Worm (Caenorhabditis elegans) whole organism, late embryonic: ENCODE measurements around the gene C01F1.6.

Experiments
- C08G9.2 ChIP-seq: sonication (generic microtip); optimal IDR thresholded peaks from 2 replicates; lab custom pipeline; 2016; ENCODE audit warnings: mild to moderate bottlenecking, missing genetic modification characterization, moderate library complexity, missing compliant biosample characterization
- F13H6.1 ChIP-seq: sonication (generic microtip); optimal IDR thresholded peaks from 2 replicates; lab custom pipeline; 2016; ENCODE audit warnings: missing genetic modification characterization, missing compliant biosample characterization
- ama-1 ChIP-seq: fragments of 150-350 bp; optimal IDR thresholded peaks from 2 replicates; lab custom pipeline; 2014
- ceh-14 ChIP-seq: sonication (generic microtip); optimal IDR thresholded peaks from 2 replicates; lab custom pipeline; 2016; ENCODE audit warnings: missing genotype, missing genetic modification characterization, missing compliant biosample characterization
- ceh-18 ChIP-seq: sonication (generic microtip); optimal IDR thresholded peaks from 2 replicates; lab custom pipeline; 2016; ENCODE audit warnings: missing genetic modification characterization, missing compliant biosample characterization
- ceh-22 ChIP-seq: sonication (generic microtip); optimal IDR thresholded peaks from 2 replicates; lab custom pipeline; 2017; ENCODE audit warnings: missing biosample characterization, missing genetic modification characterization
- ceh-24 ChIP-seq: sonication (generic microtip); optimal IDR thresholded peaks from 2 replicates; lab custom pipeline; 2016; ENCODE audit warnings: mild to moderate bottlenecking, missing genetic modification characterization, missing compliant biosample characterization
- ceh-30 ChIP-seq: fragments of 150-350 bp; optimal IDR thresholded peaks from 2 replicates; lab custom pipeline; 2014; ENCODE audit warnings: missing biosample characterization, missing genetic modification characterization
- ceh-31 ChIP-seq: sonication (generic microtip); optimal IDR thresholded peaks from 2 replicates; lab custom pipeline; 2016; ENCODE audit warnings: missing genetic modification characterization, missing compliant biosample characterization
- che-1 ChIP-seq: sonication (generic microtip); optimal IDR thresholded peaks from 2 replicates; lab custom pipeline; 2016; ENCODE audit warnings: mild to moderate bottlenecking, missing genetic modification characterization, missing compliant biosample characterization
- dve-1 ChIP-seq: sonication (generic microtip); optimal IDR thresholded peaks from 2 replicates; lab custom pipeline; 2017; ENCODE audit warnings: antibody characterized with exemption, mild to moderate bottlenecking, missing genetic modification characterization, missing compliant biosample characterization
- eyg-1 ChIP-seq: sonication (generic microtip); optimal IDR thresholded peaks from 2 replicates; lab custom pipeline; 2016; ENCODE audit warnings: missing genotype, missing genetic modification characterization, missing compliant biosample characterization
- fax-1 ChIP-seq: sonication (generic microtip); optimal IDR thresholded peaks from 2 replicates; lab custom pipeline; 2016; ENCODE audit warnings: missing genotype, missing genetic modification characterization, missing compliant biosample characterization
- fkh-10 ChIP-seq: fragments of 150-350 bp; optimal IDR thresholded peaks from 2 replicates; lab custom pipeline; 2014; ENCODE audit warnings: missing biosample characterization, missing genetic modification reagents, missing genetic modification characterization
- hlh-6 ChIP-seq: sonication (generic microtip); optimal IDR thresholded peaks from 2 replicates; lab custom pipeline; 2016; ENCODE audit warnings: missing genotype, missing genetic modification characterization, missing compliant biosample characterization
- lin-11 ChIP-seq: fragments of 200-800 bp; sonication (Bioruptor generic); optimal IDR thresholded peaks from 2 replicates; lab custom pipeline; 2018; ENCODE audit warnings: mild to moderate bottlenecking, missing genetic modification characterization, missing compliant biosample characterization
- madf-2 ChIP-seq: sonication (generic microtip); optimal IDR thresholded peaks from 2 replicates; lab custom pipeline; 2017; ENCODE audit warnings: missing genetic modification characterization, missing compliant biosample characterization
- nfya-1 ChIP-seq: sonication (generic microtip); optimal IDR thresholded peaks from 2 replicates; lab custom pipeline; 2017; ENCODE audit warnings: missing genetic modification characterization, mild to moderate bottlenecking, missing compliant biosample characterization, antibody characterized with exemption, moderate library complexity
- nhr-11 ChIP-seq: fragments of 150-350 bp; optimal IDR thresholded peaks from 2 replicates; lab custom pipeline; 2014; ENCODE audit warnings: missing biosample characterization, missing genetic modification characterization
- odd-2 ChIP-seq: sonication (generic microtip); optimal IDR thresholded peaks from 2 replicates; lab custom pipeline; 2017; ENCODE audit warnings: antibody characterized with exemption, mild to moderate bottlenecking, missing genetic modification characterization, missing compliant biosample characterization
- pag-3 ChIP-seq: sonication (generic microtip); optimal IDR thresholded peaks from 2 replicates; lab custom pipeline; 2016; ENCODE audit warnings: missing compliant biosample characterization, missing genetic modification characterization, borderline replicate concordance
- pha-2 ChIP-seq: sonication (generic microtip); optimal IDR thresholded peaks from 2 replicates; lab custom pipeline; 2017; ENCODE audit warnings: mild to moderate bottlenecking, missing genetic modification characterization, missing compliant biosample characterization
- pha-4 ChIP-seq: fragments of 150-350 bp; optimal IDR thresholded peaks from 2 replicates; lab custom pipeline; 2018; ENCODE audit warnings: missing biosample characterization, missing genetic modification reagents, missing genetic modification characterization
- pros-1 ChIP-seq: fragments of 150-350 bp; optimal IDR thresholded peaks from 2 replicates; lab custom pipeline; 2014; ENCODE audit warnings: missing biosample characterization, missing genetic modification reagents, missing genetic modification characterization
- rnt-1 ChIP-seq: sonication (generic microtip); optimal IDR thresholded peaks from 2 replicates; lab custom pipeline; 2016; ENCODE audit warnings: missing genetic modification characterization, missing compliant biosample characterization
- sox-2 ChIP-seq: fragments of 200-800 bp; sonication (Bioruptor generic); IDR thresholded peaks from 2 replicates; pipeline ENCODE4 v1.3.6; 2022; ENCODE audit warnings: missing genetic modification reagents, missing genetic modification characterization, missing compliant biosample characterization
- sox-4 ChIP-seq: sonication (generic microtip); optimal IDR thresholded peaks from 2 replicates; lab custom pipeline; 2017; ENCODE audit warnings: mild to moderate bottlenecking, missing genetic modification characterization, inconsistent platforms, missing compliant biosample characterization
- tbx-2 ChIP-seq: sonication (generic microtip); optimal IDR thresholded peaks from 2 replicates; lab custom pipeline; 2016; ENCODE audit warnings: missing genetic modification characterization, missing compliant biosample characterization
- tbx-7 ChIP-seq: sonication (generic microtip); optimal IDR thresholded peaks from 2 replicates; lab custom pipeline; 2016; ENCODE audit warnings: missing genotype, missing genetic modification characterization, missing compliant biosample characterization
- ttx-3 ChIP-seq: sonication (generic microtip); optimal IDR thresholded peaks from 2 replicates; lab custom pipeline; 2016; ENCODE audit warnings: missing genetic modification reagents, missing genetic modification characterization, missing compliant biosample characterization
- unc-3 ChIP-seq, 2 experiments: fragments of 200-800 bp in 1 of 2; sonication (Bioruptor generic) in 1 of 2; sonication (generic microtip) in 1 of 2; conservative IDR thresholded peaks in 1 of 2; optimal IDR thresholded peaks in 1 of 2; 2 replicates each; pipeline versions ENCODE4 v1.3.6 to Lab custom; 2016 to 2022; ENCODE audit warnings: missing compliant biosample characterization in 2 of 2, missing genetic modification characterization in 2 of 2, missing genetic modification reagents in 1 of 2
- unc-42 ChIP-seq: sonication (generic microtip); optimal IDR thresholded peaks from 2 replicates; lab custom pipeline; 2016; ENCODE audit warnings: missing genotype, missing genetic modification characterization, missing compliant biosample characterization
- unc-55 ChIP-seq: sonication (generic microtip); optimal IDR thresholded peaks from 2 replicates; lab custom pipeline; 2017; ENCODE audit warnings: missing biosample characterization, missing genetic modification reagents, missing genetic modification characterization
- zip-5 ChIP-seq: sonication (generic microtip); optimal IDR thresholded peaks from 2 replicates; lab custom pipeline; 2016; ENCODE audit warnings: missing genetic modification characterization, missing compliant biosample characterization
- ztf-16 ChIP-seq: sonication (generic microtip); optimal IDR thresholded peaks from 2 replicates; lab custom pipeline; 2017; ENCODE audit warnings: missing genetic modification characterization, missing compliant biosample characterization

Gene C01F1.6

ce11 chrII:4316011-4316410 is 28.0 kb upstream of the C01F1.6 start, which contains the start of gene srw-40:
TSS of gene srw-40 (minus strand) at chrII:4316111.
- TF ChIP-seq unc-3 (GFP tag; conservative IDR thresholded peaks at IDR 0.05; lab: Robert Waterston, UW), result no peak
- no peak for TF ChIP-seq unc-3 (tag; optimal IDR thresholded peaks at IDR 0.05; lab: Kevin White, UChicago)
- TF ChIP-seq sox-2 (GFP tag; lab: Robert Waterston, UW), result no peak
- no peak for TF ChIP-seq rnt-1 (tag; lab: Kevin White, UChicago)
- no peak for TF ChIP-seq hlh-6
- TF ChIP-seq ceh-14 (tag; lab: Kevin White, UChicago), result no peak
- TF ChIP-seq ama-1, result no peak
- TF ChIP-seq nhr-11 (tag; lab: Kevin White, UChicago), result no peak
- TF ChIP-seq, all 69 proteins: peak for 0

DNA sequence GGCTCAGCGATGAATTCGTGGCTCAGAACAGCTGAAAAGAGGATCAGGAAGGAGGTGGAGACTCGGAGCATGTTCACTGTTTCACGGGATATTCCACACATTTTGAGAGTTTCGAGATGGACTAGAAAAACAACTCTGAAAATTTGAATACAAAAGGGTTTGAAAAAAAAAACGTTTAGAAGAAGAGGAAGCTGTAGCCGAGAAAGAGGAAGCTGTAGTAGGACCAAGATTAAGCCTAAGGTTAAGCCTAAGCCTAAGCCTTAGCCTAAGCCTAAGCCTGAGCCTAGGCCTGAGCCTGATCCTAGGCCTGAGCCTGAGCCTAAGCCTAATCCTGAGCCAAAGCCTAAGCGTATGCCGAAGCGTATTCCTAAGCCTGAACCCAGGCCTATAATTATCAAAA is 24.1 kb upstream of the C01F1.6 start, which contains the start of gene plep-1:
plep-1 (minus strand) TSS at position 101 of the 400 bp plus-strand sequence.
- TF ChIP-seq dve-1 (tag; lab: Kevin White, UChicago) (peak; percentile 40), ceh-24 (tag; lab: Kevin White, UChicago) (no peak)

ce11 chrII:4309112-4309511 is 21.1 kb upstream of the C01F1.6 start:
- TF ChIP-seq unc-55 (GFP tag; lab: Kevin White, UChicago), result peak; percentile 76

DNA sequence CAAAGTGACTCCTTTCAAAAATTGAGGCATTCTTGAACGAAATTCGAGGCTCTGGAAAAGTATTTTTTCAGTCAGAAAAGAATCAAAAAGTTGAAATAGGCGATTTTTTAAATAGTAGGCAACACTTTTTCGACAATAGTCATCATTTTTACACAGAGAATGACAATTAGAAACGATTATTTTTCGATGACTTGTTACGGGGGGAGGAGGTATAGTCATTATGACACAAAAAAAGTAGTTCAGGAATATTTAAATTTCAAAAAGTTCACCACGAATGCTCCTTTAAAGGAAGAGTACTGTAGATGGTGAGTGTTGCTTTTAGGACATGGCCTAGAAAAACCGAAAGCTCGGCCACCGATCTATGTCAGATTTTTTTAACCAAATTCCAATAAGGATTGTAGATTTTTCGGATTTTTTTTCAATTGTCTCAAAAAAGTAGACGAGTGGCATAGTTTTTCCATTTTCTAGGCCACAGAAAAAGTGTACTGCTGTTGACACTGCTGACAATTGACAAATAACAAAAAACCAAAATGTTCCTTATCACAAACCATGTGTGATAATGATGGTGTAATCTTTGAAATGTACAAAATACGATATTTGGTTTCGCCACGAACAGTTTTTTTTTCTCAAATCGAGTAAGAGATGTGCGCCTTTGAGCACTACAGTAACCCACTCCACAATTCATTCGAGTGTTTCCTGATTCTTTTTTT is 19.1 kb upstream of the C01F1.6 start, which contains the start of gene Y52E8A.3:
Y52E8A.3 (minus strand) TSS at position 51 of the 710 bp plus-strand sequence.
- no peak for TF ChIP-seq tbx-2 (tag; lab: Kevin White, UChicago)
- TF ChIP-seq zip-5 (tag; lab: Kevin White, UChicago), result no peak
- no peak for TF ChIP-seq che-1 (tag; lab: Kevin White, UChicago)
- TF ChIP-seq pag-3 (tag; lab: Kevin White, UChicago), result no peak
- TF ChIP-seq C08G9.2 (tag; lab: Kevin White, UChicago), result no peak
- no peak for TF ChIP-seq sox-4 (tag; lab: Kevin White, UChicago)
- no peak for TF ChIP-seq ceh-22 (tag; lab: Kevin White, UChicago)
- no peak for TF ChIP-seq odd-2 (tag; lab: Kevin White, UChicago)
- TF ChIP-seq rnt-1 (tag; lab: Kevin White, UChicago), result no peak
- TF ChIP-seq madf-2 (tag; lab: Kevin White, UChicago), result no peak
- TF ChIP-seq nfya-1 (tag; lab: Kevin White, UChicago), result no peak
- TF ChIP-seq ceh-30 (tag; lab: Kevin White, UChicago), result no peak
- no peak for TF ChIP-seq F13H6.1 (tag; lab: Kevin White, UChicago)
- no peak for TF ChIP-seq hlh-6
- TF ChIP-seq fax-1 (tag; lab: Kevin White, UChicago), result no peak
- TF ChIP-seq pha-2 (tag; lab: Kevin White, UChicago), result no peak
- no peak for TF ChIP-seq tbx-7
- TF ChIP-seq sox-2 (GFP tag; lab: Robert Waterston, UW), result no peak
- no peak for TF ChIP-seq ttx-3 (tag; lab: Kevin White, UChicago)
- TF ChIP-seq pros-1 (tag; lab: Kevin White, UChicago), result no peak

- TF ChIP-seq F13H6.1 (tag; lab: Kevin White, UChicago) (no peak), zip-5 (tag; lab: Kevin White, UChicago) (no peak), lin-11 (tag; lab: Kevin White, UChicago) (no peak), pha-2 (tag; lab: Kevin White, UChicago) (no peak), ceh-18 (tag; lab: Kevin White, UChicago) (no peak), pha-4 (tag; lab: Kevin White, UChicago) (no peak), fkh-10 (GFP tag; lab: Kevin White, UChicago) (no peak), ztf-16 (tag; lab: Kevin White, UChicago) (no peak), ceh-31 (tag; lab: Kevin White, UChicago) (no peak), unc-42 (tag; lab: Kevin White, UChicago) (no peak), nhr-11 (tag; lab: Kevin White, UChicago) (no peak), eyg-1 (tag; lab: Kevin White, UChicago) (no peak), pag-3 (tag; lab: Kevin White, UChicago) (no peak)
Observed at ce11 chrII:4301307-4301706, 13.3 kb upstream of the C01F1.6 start, which contains the start of gene gtf-2F1. TSS of gene gtf-2F1 (plus strand) at chrII:4301607.
